Worm (Caenorhabditis elegans) whole organism, young adult: ENCODE data around the gene F43D2.7.

Experiments
- B0336.3 ChIP-seq: fragments of 200-800 bp; sonication (Bioruptor generic); IDR thresholded peaks from 2 replicates; pipeline ENCODE4 v1.3.6; 2022; ENCODE audit warnings: missing genetic modification characterization, missing compliant biosample characterization
- C17E4.6 ChIP-seq: fragments of 200-800 bp; sonication (Bioruptor generic); IDR thresholded peaks from 2 replicates; pipeline ENCODE4 v1.3.6; 2022; ENCODE audit warnings: missing genetic modification reagents, missing genetic modification characterization, missing compliant biosample characterization
- F10E7.11 ChIP-seq: sonication (generic microtip); optimal IDR thresholded peaks from 2 replicates; lab custom pipeline; 2017; ENCODE audit warnings: mild to moderate bottlenecking, missing genetic modification characterization, moderate library complexity, missing compliant biosample characterization
- F22D6.2 ChIP-seq: sonication (generic microtip); optimal IDR thresholded peaks from 2 replicates; lab custom pipeline; 2016; ENCODE audit warnings: mild to moderate bottlenecking, missing genetic modification characterization, missing compliant biosample characterization
- F39B2.1 ChIP-seq: fragments of 200-800 bp; sonication (Bioruptor generic); IDR thresholded peaks from 2 replicates; pipeline ENCODE4 v1.3.6; 2022; ENCODE audit warnings: missing genetic modification reagents, missing genetic modification characterization, missing compliant biosample characterization
- F49E8.2 ChIP-seq: sonication (generic microtip); optimal IDR thresholded peaks from 3 replicates; lab custom pipeline; 2017; ENCODE audit warnings: missing genetic modification characterization, mild to moderate bottlenecking, missing compliant biosample characterization, antibody characterized with exemption, moderate library complexity; ENCODE audit not compliant: insufficient read depth
- F57C9.4 ChIP-seq: sonication (generic microtip); optimal IDR thresholded peaks from 2 replicates; lab custom pipeline; 2017; ENCODE audit warnings: mild to moderate bottlenecking, missing genetic modification characterization, missing compliant biosample characterization
- K12H6.12 ChIP-seq: fragments of 200-800 bp; sonication (Bioruptor generic); optimal IDR thresholded peaks from 2 replicates; lab custom pipeline; 2018; ENCODE audit warnings: mild to moderate bottlenecking, missing genetic modification characterization, missing compliant biosample characterization
- T07F8.4 ChIP-seq: sonication (generic microtip); optimal IDR thresholded peaks from 2 replicates; lab custom pipeline; 2016; ENCODE audit warnings: mild to moderate bottlenecking, missing genetic modification characterization, moderate library complexity, missing compliant biosample characterization
- T26A5.8 ChIP-seq: sonication (generic microtip); optimal IDR thresholded peaks from 2 replicates; lab custom pipeline; 2016; ENCODE audit warnings: missing genetic modification characterization, missing compliant biosample characterization
- ama-1 ChIP-seq, 3 experiments: fragments of 150-350 bp in 1 of 3; sonication (generic microtip) in 2 of 3; optimal IDR thresholded peaks; 2 replicates each; lab custom pipeline; 2014 to 2018; ENCODE audit warnings: missing biosample characterization in 2 of 3, missing genetic modification characterization in 2 of 3, missing genetic modification reagents in 2 of 3
- athp-1 ChIP-seq: sonication (generic microtip); optimal IDR thresholded peaks from 2 replicates; lab custom pipeline; 2017; ENCODE audit warnings: mild to moderate bottlenecking, missing genetic modification characterization, missing compliant biosample characterization
- ceh-27 ChIP-seq: fragments of 200-800 bp; sonication (Bioruptor generic); optimal IDR thresholded peaks from 2 replicates; lab custom pipeline; 2018; ENCODE audit warnings: mild to moderate bottlenecking, missing genetic modification characterization, moderate library complexity, missing compliant biosample characterization
- ceh-40 ChIP-seq: fragments of 200-800 bp; sonication (Bioruptor generic); IDR thresholded peaks from 2 replicates; pipeline ENCODE4 v1.3.6; 2022; ENCODE audit warnings: missing genetic modification characterization, missing compliant biosample characterization
- ceh-58 ChIP-seq: fragments of 200-800 bp; sonication (Bioruptor generic); IDR thresholded peaks from 2 replicates; pipeline ENCODE4 v1.3.6; 2022; ENCODE audit warnings: missing genetic modification characterization, missing compliant biosample characterization
- chd-7 ChIP-seq: sonication (generic microtip); optimal IDR thresholded peaks from 2 replicates; lab custom pipeline; 2016; ENCODE audit warnings: mild to moderate bottlenecking, missing genetic modification characterization, moderate library complexity, missing compliant biosample characterization
- dox-1 ChIP-seq: fragments of 200-800 bp; sonication (Bioruptor generic); IDR thresholded peaks from 2 replicates; pipeline ENCODE4 v1.3.6; 2022; ENCODE audit warnings: missing genetic modification reagents, missing genetic modification characterization, missing compliant biosample characterization
- egl-44 ChIP-seq: fragments of 200-800 bp; sonication (Bioruptor generic); IDR thresholded peaks from 2 replicates; pipeline ENCODE4 v1.3.6; 2022; ENCODE audit warnings: missing genetic modification reagents, missing genetic modification characterization, missing compliant biosample characterization
- egrh-3 ChIP-seq: fragments of 200-800 bp; sonication (Bioruptor generic); IDR thresholded peaks from 2 replicates; pipeline ENCODE4 v1.3.6; 2022; ENCODE audit warnings: missing genetic modification reagents, missing genetic modification characterization, missing compliant biosample characterization
- ekl-4 ChIP-seq: fragments of 200-800 bp; sonication (Bioruptor generic); IDR thresholded peaks from 2 replicates; pipeline ENCODE4 v1.3.6; 2022; ENCODE audit warnings: missing genetic modification reagents, missing genetic modification characterization, missing compliant biosample characterization
- ets-4 ChIP-seq: fragments of 200-800 bp; sonication (Bioruptor generic); optimal IDR thresholded peaks from 2 replicates; lab custom pipeline; 2018; ENCODE audit warnings: mild to moderate bottlenecking, missing genetic modification characterization, missing compliant biosample characterization
- hlh-12 ChIP-seq: sonication (generic microtip); optimal IDR thresholded peaks from 2 replicates; lab custom pipeline; 2016; ENCODE audit warnings: missing genetic modification characterization, missing compliant biosample characterization
- hmg-1.2 ChIP-seq: fragments of 200-800 bp; sonication (Bioruptor generic); IDR thresholded peaks from 2 replicates; pipeline ENCODE4 v1.3.6; 2022; ENCODE audit warnings: missing genetic modification reagents, missing genetic modification characterization, missing compliant biosample characterization
- hsf-1 ChIP-seq: fragments of 200-800 bp; sonication (Bioruptor generic); IDR thresholded peaks from 2 replicates; pipeline ENCODE4 v1.3.6; 2022; ENCODE audit warnings: missing genetic modification reagents, missing genetic modification characterization, missing compliant biosample characterization
- lag-1 ChIP-seq: fragments of 200-800 bp; sonication (Bioruptor generic); IDR thresholded peaks from 2 replicates; pipeline ENCODE4 v1.3.6; 2022; ENCODE audit warnings: missing genetic modification reagents, missing genetic modification characterization, missing compliant biosample characterization
- lin-35 ChIP-seq, 3 experiments: fragments of 150-350 bp in 2 of 3; sonication (generic microtip) in 1 of 3; optimal IDR thresholded peaks; 2 replicates each; lab custom pipeline; 2014 to 2018; ENCODE audit warnings: missing biosample characterization in 3 of 3, missing genetic modification characterization in 3 of 3, missing genetic modification reagents in 3 of 3
- lsy-27 ChIP-seq: sonication (generic microtip); optimal IDR thresholded peaks from 2 replicates; lab custom pipeline; 2017; ENCODE audit warnings: missing genetic modification characterization, mild to moderate bottlenecking, missing compliant biosample characterization, antibody characterized with exemption, missing genotype, borderline replicate concordance; ENCODE audit not compliant: insufficient read depth
- madf-3 ChIP-seq: fragments of 200-800 bp; sonication (Bioruptor generic); IDR thresholded peaks from 2 replicates; pipeline ENCODE4 v1.3.6; 2022; ENCODE audit warnings: missing genetic modification reagents, missing genetic modification characterization, missing compliant biosample characterization
- madf-8 ChIP-seq: fragments of 200-800 bp; sonication (Bioruptor generic); conservative IDR thresholded peaks from 2 replicates; pipeline ENCODE4 v1.3.6; 2022; ENCODE audit warnings: missing genetic modification reagents, missing genetic modification characterization, missing compliant biosample characterization
- nfya-1 ChIP-seq: sonication (generic microtip); optimal IDR thresholded peaks from 2 replicates; lab custom pipeline; 2017; ENCODE audit warnings: antibody characterized with exemption, missing compliant biosample characterization, missing genetic modification characterization, borderline replicate concordance; ENCODE audit not compliant: insufficient read depth
- nfya-2 ChIP-seq: fragments of 200-800 bp; sonication (Bioruptor generic); IDR thresholded peaks from 2 replicates; pipeline ENCODE4 v1.3.6; 2022; ENCODE audit warnings: missing genetic modification reagents, missing genetic modification characterization, missing compliant biosample characterization
- nhr-179 ChIP-seq: sonication (generic microtip); optimal IDR thresholded peaks from 2 replicates; lab custom pipeline; 2016; ENCODE audit warnings: mild to moderate bottlenecking, missing genetic modification characterization, missing compliant biosample characterization
- rec-8 ChIP-seq, 2 experiments: sonication (generic microtip); optimal IDR thresholded peaks; 2 replicates each; lab custom pipeline; 2016; ENCODE audit warnings: mild to moderate bottlenecking in 2 of 2, missing genetic modification characterization in 2 of 2, missing genetic modification reagents in 2 of 2, missing genotype in 2 of 2, missing biosample characterization in 1 of 2, missing compliant biosample characterization in 1 of 2, moderate library complexity in 1 of 2
- repo-1 ChIP-seq: sonication (generic microtip); optimal IDR thresholded peaks from 2 replicates; lab custom pipeline; 2017; ENCODE audit warnings: mild to moderate bottlenecking, missing genetic modification characterization, missing compliant biosample characterization
- sdz-38 ChIP-seq: sonication (generic microtip); optimal IDR thresholded peaks from 2 replicates; lab custom pipeline; 2016; ENCODE audit warnings: missing genotype, missing genetic modification characterization, missing compliant biosample characterization
- snpc-4 ChIP-seq, 5 experiments: fragments of 150-350 bp in 1 of 5; sonication (generic microtip) in 4 of 5; optimal IDR thresholded peaks; 2 replicates each; lab custom pipeline; 2014 to 2018; ENCODE audit warnings: missing genetic modification characterization in 5 of 5, missing biosample characterization in 3 of 5, antibody characterized with exemption in 2 of 5, mild to moderate bottlenecking in 2 of 5, missing compliant biosample characterization in 2 of 5, missing genotype in 2 of 5, moderate library complexity in 2 of 5, missing genetic modification reagents in 1 of 5
- somi-1 ChIP-seq: fragments of 200-800 bp; sonication (Bioruptor generic); optimal IDR thresholded peaks from 2 replicates; lab custom pipeline; 2018; ENCODE audit warnings: mild to moderate bottlenecking, missing genetic modification characterization, missing compliant biosample characterization
- sptf-2 ChIP-seq: fragments of 200-800 bp; sonication (Bioruptor generic); optimal IDR thresholded peaks from 2 replicates; lab custom pipeline; 2018; ENCODE audit warnings: mild to moderate bottlenecking, missing genetic modification characterization, missing compliant biosample characterization
- tbx-9 ChIP-seq: sonication (generic microtip); optimal IDR thresholded peaks from 2 replicates; lab custom pipeline; 2016; ENCODE audit warnings: borderline replicate concordance, missing genetic modification characterization, inconsistent platforms, missing compliant biosample characterization
- xnd-1 ChIP-seq: sonication (generic microtip); optimal IDR thresholded peaks from 2 replicates; lab custom pipeline; 2016; ENCODE audit warnings: missing genotype, missing genetic modification reagents, missing genetic modification characterization, missing compliant biosample characterization
- zfh-2 ChIP-seq: fragments of 200-800 bp; sonication (Bioruptor generic); conservative IDR thresholded peaks from 2 replicates; pipeline ENCODE4 v1.3.6; 2022; ENCODE audit warnings: missing genetic modification reagents, missing genetic modification characterization, missing compliant biosample characterization
- zim-3 ChIP-seq: sonication (generic microtip); optimal IDR thresholded peaks from 2 replicates; lab custom pipeline; 2017; ENCODE audit warnings: mild to moderate bottlenecking, missing genetic modification characterization, moderate library complexity, missing compliant biosample characterization
- ztf-3 ChIP-seq: fragments of 200-800 bp; sonication (Bioruptor generic); optimal IDR thresholded peaks from 2 replicates; lab custom pipeline; 2018; ENCODE audit warnings: mild to moderate bottlenecking, missing genetic modification characterization, missing compliant biosample characterization

The F43D2.7 gene

ce11 chrV:14686231-14687105, 46.5 kb upstream of the F43D2.7 start (continued):
- TF ChIP-seq K12H6.12 (tag; lab: Kevin White, UChicago) (no peak), lsy-27 (tag; lab: Kevin White, UChicago) (no peak), madf-3 (0 out of 2 replicates have a peak, but pooled peaks have one; percentile 0), hsf-1 (GFP tag; lab: Robert Waterston, UW) (peak; percentile 48; the same call in 1 of the 2 replicates), repo-1 (tag; lab: Kevin White, UChicago) (no peak), nfya-1 (tag; lab: Kevin White, UChicago) (no peak), T07F8.4 (tag; lab: Kevin White, UChicago) (no peak), somi-1 (no peak), T26A5.8 (tag; lab: Kevin White, UChicago) (no peak), F39B2.1 (GFP tag; lab: Robert Waterston, UW) (0 out of 2 replicates have a peak, but pooled peaks have one; percentile 2), B0336.3 (GFP tag; lab: Robert Waterston, UW) (peak; percentile 13), ceh-27 (GFP tag; lab: Kevin White, UChicago) (no peak), C17E4.6 (GFP tag; lab: Robert Waterston, UW) (no peak), F10E7.11 (tag; lab: Kevin White, UChicago) (no peak), ceh-40 (GFP tag; lab: Robert Waterston, UW) (no peak), rec-8 (tag; optimal IDR thresholded peaks at IDR 0.05; lab: Kevin White, UChicago) (no peak), xnd-1 (tag; lab: Kevin White, UChicago) (no peak), snpc-4 (GFP tag; optimal IDR thresholded peaks at IDR 0.05; lab: Kevin White, UChicago) (no peak), snpc-4 (tag; optimal IDR thresholded peaks at IDR 0.05; lab: Kevin White, UChicago) (no peak), ceh-58 (GFP tag; lab: Robert Waterston, UW) (no peak), zfh-2 (GFP tag; lab: Robert Waterston, UW) (peak; percentile 63; the same call in 1 of the 2 replicates), ama-1 (optimal IDR thresholded peaks at IDR 0.05; lab: Kevin White, UChicago) (peak; percentile 76), ama-1 (GFP tag; optimal IDR thresholded peaks at IDR 0.05; lab: Kevin White, UChicago) (no peak), zim-3 (no peak), F22D6.2 (tag; lab: Kevin White, UChicago) (no peak), sdz-38 (tag; lab: Kevin White, UChicago) (no peak), dox-1 (GFP tag; lab: Robert Waterston, UW) (peak; percentile 67), F57C9.4 (tag; lab: Kevin White, UChicago) (no peak), lag-1 (GFP tag; lab: Robert Waterston, UW) (no peak), egl-44 (GFP tag; lab: Robert Waterston, UW) (no peak), nfya-2 (GFP tag; lab: Robert Waterston, UW) (no peak), hlh-12 (tag; lab: Kevin White, UChicago) (no peak), ets-4 (GFP tag; lab: Kevin White, UChicago) (no peak), egrh-3 (GFP tag; lab: Robert Waterston, UW) (no peak)

- TF ChIP-seq sptf-2 (GFP tag; lab: Kevin White, UChicago) (no peak), chd-7 (tag; lab: Kevin White, UChicago) (peak; percentile 94), hmg-1.2 (GFP tag; lab: Robert Waterston, UW) (peak; percentile 72), tbx-9 (no peak), ztf-3 (GFP tag; lab: Kevin White, UChicago) (peak; percentile 85), lin-35 (GFP tag; optimal IDR thresholded peaks at IDR 0.05; lab: Kevin White, UChicago) (peak in 2 of 3 experiments; percentile 84 to 94), athp-1 (peak; percentile 96), ekl-4 (GFP tag; lab: Robert Waterston, UW) (peak; percentile 98), ceh-58 (GFP tag; lab: Robert Waterston, UW) (0 out of 2 replicates have a peak, but pooled peaks have one; percentile 79), nhr-179 (no peak), ceh-27 (GFP tag; lab: Kevin White, UChicago) (peak; percentile 98), lsy-27 (tag; lab: Kevin White, UChicago) (no peak), F49E8.2 (tag; lab: Kevin White, UChicago) (peak; percentile 89), madf-8 (GFP tag; lab: Robert Waterston, UW) (peak; percentile 81)
Measured at ce11 chrV:14685435-14686058, 45.6 kb upstream of the F43D2.7 start, which contains the start of gene C47E8.4. Gene C47E8.4 (minus strand): TSS chrV:14685485.
